Fruit fly (Drosophila melanogaster) whole organism, embryonic: ENCODE measurements around the gene Hph.

Source experiments
- Ada2b ChIP-seq: fragments of 200-800 bp; sonication (Bioruptor generic); IDR thresholded peaks from 2 replicates; pipeline ENCODE4 v1.3.6; 2022; ENCODE audit warnings: missing biosample characterization, missing genetic modification characterization
- CG10979 ChIP-seq: fragments of 200-800 bp; sonication (Bioruptor generic); optimal IDR thresholded peaks from 2 replicates; lab custom pipeline; 2018; ENCODE audit warnings: missing biosample characterization, mild to moderate bottlenecking, missing genetic modification characterization, moderate library complexity
- CG12299 ChIP-seq: fragments of 200-800 bp; sonication (Bioruptor generic); optimal IDR thresholded peaks from 2 replicates; lab custom pipeline; 2018; ENCODE audit warnings: missing biosample characterization, mild to moderate bottlenecking, missing genetic modification characterization
- CG1233 ChIP-seq: fragments of 200-800 bp; sonication (Bioruptor generic); optimal IDR thresholded peaks from 4 replicates; lab custom pipeline; 2018; ENCODE audit warnings: missing biosample characterization, mild to moderate bottlenecking, missing genetic modification characterization
- CG12769 ChIP-seq: fragments of 200-800 bp; sonication (Bioruptor generic); optimal IDR thresholded peaks from 2 replicates; lab custom pipeline; 2019; ENCODE audit warnings: missing biosample characterization, mild to moderate bottlenecking, missing genetic modification characterization, moderate library complexity
- CG14050 ChIP-seq: fragments of 200-800 bp; sonication (Bioruptor generic); IDR thresholded peaks from 3 replicates; pipeline ENCODE4 v1.3.6; 2022; ENCODE audit warnings: missing biosample characterization, missing genetic modification characterization
- CG14860 ChIP-seq: fragments of 200-800 bp; sonication (Bioruptor generic); IDR thresholded peaks from 3 replicates; pipeline ENCODE4 v1.3.6; 2022; ENCODE audit warnings: missing biosample characterization, missing genetic modification characterization; ENCODE audit not compliant: partially characterized antibody
- CG18764 ChIP-seq: fragments of 200-800 bp; sonication (Bioruptor generic); optimal IDR thresholded peaks from 3 replicates; lab custom pipeline; 2016; ENCODE audit warnings: missing biosample characterization, missing genetic modification characterization
- CG2116 ChIP-seq: fragments of 200-800 bp; sonication (Bioruptor generic); optimal IDR thresholded peaks from 3 replicates; lab custom pipeline; 2018; ENCODE audit warnings: missing biosample characterization, mild to moderate bottlenecking, missing genetic modification characterization
- CG34422 ChIP-seq: fragments of 200-800 bp; sonication (Bioruptor generic); IDR thresholded peaks from 3 replicates; pipeline ENCODE4 v1.3.6; 2022; ENCODE audit warnings: missing biosample characterization, missing genetic modification characterization
- CG3726 ChIP-seq: fragments of 200-800 bp; sonication (Bioruptor generic); IDR thresholded peaks from 3 replicates; pipeline ENCODE4, ENCODE4 v1.3.6; 2022; ENCODE audit warnings: missing biosample characterization, missing genetic modification characterization
- CG4424 ChIP-seq: fragments of 200-800 bp; sonication (Bioruptor generic); optimal IDR thresholded peaks from 3 replicates; lab custom pipeline; 2016; ENCODE audit warnings: missing biosample characterization, missing genetic modification characterization
- CG4730 ChIP-seq: fragments of 200-800 bp; sonication (Bioruptor generic); IDR thresholded peaks from 2 replicates; pipeline ENCODE4 v1.3.6; 2022; ENCODE audit warnings: missing biosample characterization, missing genetic modification characterization
- CG5953 ChIP-seq: fragments of 200-800 bp; sonication (Bioruptor generic); IDR thresholded peaks from 2 replicates; pipeline ENCODE4 v1.3.6; 2022; ENCODE audit warnings: missing biosample characterization, missing genetic modification characterization
- CG6791 ChIP-seq: fragments of 200-800 bp; sonication (Bioruptor generic); IDR thresholded peaks from 3 replicates; pipeline ENCODE4 v1.3.6; 2022; ENCODE audit warnings: missing biosample characterization, missing genetic modification characterization; ENCODE audit not compliant: partially characterized antibody
- CG6813 ChIP-seq: fragments of 200-800 bp; sonication (Bioruptor generic); optimal IDR thresholded peaks from 2 replicates; lab custom pipeline; 2017; ENCODE audit warnings: missing biosample characterization, missing genetic modification characterization, mild to moderate bottlenecking, moderate library complexity, missing genetic modification reagents
- CG7556 ChIP-seq: fragments of 200-800 bp; sonication (Bioruptor generic); optimal IDR thresholded peaks from 2 replicates; lab custom pipeline; 2017; ENCODE audit warnings: missing biosample characterization, mild to moderate bottlenecking, missing genetic modification characterization
- CG8290 ChIP-seq, 3 experiments: fragments of 200-800 bp; sonication (Bioruptor generic); optimal IDR thresholded peaks; 2 replicates each; lab custom pipeline; 2016 to 2019; ENCODE audit warnings: missing biosample characterization in 3 of 3, missing genetic modification characterization in 3 of 3, mild to moderate bottlenecking in 2 of 3, moderate library complexity in 1 of 3
- CG9817 ChIP-seq: fragments of 200-800 bp; sonication (Bioruptor generic); optimal IDR thresholded peaks from 2 replicates; lab custom pipeline; 2018; ENCODE audit warnings: missing biosample characterization, mild to moderate bottlenecking, missing genetic modification characterization, moderate library complexity
- Hr39 ChIP-seq: fragments of >200 bp; optimal IDR thresholded peaks from 2 replicates; lab custom pipeline; 2017
- MBD-R2 ChIP-seq: fragments of 200-800 bp; sonication (Bioruptor generic); IDR thresholded peaks from 2 replicates; pipeline ENCODE4 v1.3.6; 2022; ENCODE audit warnings: missing biosample characterization, missing genetic modification characterization
- Neu2 ChIP-seq: fragments of 200-800 bp; sonication (Bioruptor generic); optimal IDR thresholded peaks from 3 replicates; lab custom pipeline; 2016; ENCODE audit warnings: missing biosample characterization, missing genetic modification characterization, borderline replicate concordance
- Nf-YC ChIP-seq: fragments of 200-800 bp; optimal IDR thresholded peaks from 3 replicates; lab custom pipeline; 2019; ENCODE audit warnings: missing biosample characterization, mild to moderate bottlenecking, missing genetic modification characterization, moderate library complexity
- Oaz ChIP-seq: fragments of 200-800 bp; sonication (Bioruptor generic); IDR thresholded peaks from 2 replicates; pipeline ENCODE4 v1.3.6; 2022; ENCODE audit warnings: missing biosample characterization, missing genetic modification characterization
- Pdp1 ChIP-seq, 2 experiments: fragments of 200-800 bp; sonication (Bioruptor generic); optimal IDR thresholded peaks; 3 replicates each; lab custom pipeline; 2016; ENCODE audit warnings: missing biosample characterization in 2 of 2, missing genetic modification characterization in 2 of 2, mild to moderate bottlenecking in 1 of 2, moderate library complexity in 1 of 2
- Side ChIP-seq: fragments of 200-800 bp; sonication (Bioruptor generic); optimal IDR thresholded peaks from 2 replicates; lab custom pipeline; 2016; ENCODE audit warnings: missing biosample characterization, missing genetic modification characterization
- TFAM ChIP-seq: fragments of 200-800 bp; sonication (Bioruptor generic); optimal IDR thresholded peaks from 2 replicates; lab custom pipeline; 2017; ENCODE audit warnings: missing biosample characterization, missing genetic modification characterization, inconsistent platforms
- Trl ChIP-seq, 3 experiments: fragments of >200 bp in 2 of 3; fragments of 200-800 bp in 1 of 3; sonication (Bioruptor generic) in 1 of 3; optimal IDR thresholded peaks; 2 replicates in 1 of 3; 3 replicates in 2 of 3; lab custom pipeline; 2016 to 2017; ENCODE audit warnings: missing biosample characterization in 1 of 3, missing genetic modification characterization in 1 of 3
- ac ChIP-seq: fragments of 200-800 bp; sonication (Bioruptor generic); optimal IDR thresholded peaks from 3 replicates; lab custom pipeline; 2017; ENCODE audit warnings: missing biosample characterization, mild to moderate bottlenecking, missing genetic modification characterization
- br ChIP-seq: fragments of >200 bp; optimal IDR thresholded peaks from 2 replicates; lab custom pipeline; 2017
- corto ChIP-seq: fragments of 200-800 bp; sonication (Bioruptor generic); optimal IDR thresholded peaks from 2 replicates; lab custom pipeline; 2016; ENCODE audit warnings: missing biosample characterization, mild to moderate bottlenecking, missing genetic modification characterization, moderate library complexity
- ems ChIP-seq: fragments of 200-800 bp; sonication (Bioruptor generic); optimal IDR thresholded peaks from 3 replicates; lab custom pipeline; 2016; ENCODE audit warnings: missing biosample characterization, missing genetic modification characterization
- grau ChIP-seq: fragments of 200-800 bp; optimal IDR thresholded peaks from 3 replicates; lab custom pipeline; 2019; ENCODE audit warnings: missing biosample characterization, mild to moderate bottlenecking, missing genetic modification characterization, moderate library complexity
- gt ChIP-seq: fragments of 200-800 bp; sonication (Bioruptor generic); IDR thresholded peaks from 2 replicates; pipeline ENCODE4 v1.3.6; 2022; ENCODE audit warnings: missing biosample characterization, missing genetic modification characterization
- hkb ChIP-seq, 2 experiments: fragments of 200-800 bp in 1 of 2; fragments of >200 bp in 1 of 2; sonication (Bioruptor generic) in 1 of 2; IDR thresholded peaks in 1 of 2; optimal IDR thresholded peaks in 1 of 2; 2 replicates each; pipeline versions ENCODE4 v1.3.6 to Lab custom; 2017 to 2022; ENCODE audit warnings: missing biosample characterization in 1 of 2, missing genetic modification characterization in 1 of 2
- jumu ChIP-seq: fragments of 200-800 bp; sonication (Bioruptor generic); optimal IDR thresholded peaks from 3 replicates; lab custom pipeline; 2016; ENCODE audit warnings: missing biosample characterization, missing genetic modification characterization
- ken ChIP-seq: fragments of 200-800 bp; sonication (Bioruptor generic); IDR thresholded peaks from 3 replicates; pipeline ENCODE4 v1.3.6; 2022; ENCODE audit warnings: missing biosample characterization, missing genetic modification characterization
- lov ChIP-seq, 2 experiments: fragments of 200-800 bp in 1 of 2; fragments of >200 bp in 1 of 2; sonication (Bioruptor generic) in 1 of 2; IDR thresholded peaks in 1 of 2; optimal IDR thresholded peaks in 1 of 2; 2 replicates in 1 of 2; 3 replicates in 1 of 2; pipeline versions ENCODE4 v1.3.6 to Lab custom; 2017 to 2022; ENCODE audit warnings: missing biosample characterization in 1 of 2, missing genetic modification characterization in 1 of 2
- luna ChIP-seq: fragments of 200-800 bp; sonication (Bioruptor generic); optimal IDR thresholded peaks from 2 replicates; lab custom pipeline; 2016; ENCODE audit warnings: missing biosample characterization, missing genetic modification characterization
- pb ChIP-seq: fragments of 200-800 bp; sonication (Bioruptor generic); optimal IDR thresholded peaks from 3 replicates; lab custom pipeline; 2016; ENCODE audit warnings: missing biosample characterization, missing genetic modification characterization
- repo ChIP-seq: fragments of 200-800 bp; sonication (Bioruptor generic); optimal IDR thresholded peaks from 2 replicates; lab custom pipeline; 2016; ENCODE audit warnings: missing biosample characterization, missing genetic modification characterization
- row ChIP-seq: fragments of 200-800 bp; sonication (Bioruptor generic); IDR thresholded peaks from 3 replicates; pipeline ENCODE4 v1.3.6; 2022; ENCODE audit warnings: missing biosample characterization, missing genetic modification characterization
- salm ChIP-seq: fragments of 200-800 bp; sonication (Bioruptor generic); optimal IDR thresholded peaks from 2 replicates; lab custom pipeline; 2018; ENCODE audit warnings: missing biosample characterization, mild to moderate bottlenecking, missing genetic modification characterization
- sens ChIP-seq: fragments of 200-800 bp; sonication (Bioruptor generic); peaks from one replicate; lab custom pipeline; 2016; ENCODE audit warnings: missing biosample characterization, missing genetic modification characterization
- sna ChIP-seq: fragments of 200-800 bp; sonication (Bioruptor generic); IDR thresholded peaks from 2 replicates; pipeline ENCODE4 v1.3.6; 2022; ENCODE audit warnings: missing biosample characterization, missing genetic modification characterization; ENCODE audit not compliant: partially characterized antibody
- so ChIP-seq: fragments of 200-800 bp; sonication (Bioruptor generic); IDR thresholded peaks from 3 replicates; pipeline ENCODE4 v1.3.6; 2022; ENCODE audit warnings: missing biosample characterization, missing genetic modification characterization
- sob ChIP-seq: fragments of 200-800 bp; sonication (Bioruptor generic); IDR thresholded peaks from 2 replicates; pipeline ENCODE4 v1.3.6; 2022; ENCODE audit warnings: missing biosample characterization, missing genetic modification characterization
- stc ChIP-seq: fragments of 200-800 bp; sonication (Bioruptor generic); IDR thresholded peaks from 2 replicates; pipeline ENCODE4 v1.3.6; 2022; ENCODE audit warnings: missing biosample characterization, missing genetic modification characterization
- stwl ChIP-seq: fragments of 200-800 bp; sonication (Bioruptor generic); optimal IDR thresholded peaks from 3 replicates; lab custom pipeline; 2018; ENCODE audit warnings: missing biosample characterization, mild to moderate bottlenecking, missing genetic modification characterization, moderate library complexity
- wor ChIP-seq: fragments of 200-800 bp; sonication (Bioruptor generic); IDR thresholded peaks from 2 replicates; pipeline ENCODE4 v1.3.6; 2022; ENCODE audit warnings: missing biosample characterization, missing genetic modification characterization

Hph gene

DNA sequence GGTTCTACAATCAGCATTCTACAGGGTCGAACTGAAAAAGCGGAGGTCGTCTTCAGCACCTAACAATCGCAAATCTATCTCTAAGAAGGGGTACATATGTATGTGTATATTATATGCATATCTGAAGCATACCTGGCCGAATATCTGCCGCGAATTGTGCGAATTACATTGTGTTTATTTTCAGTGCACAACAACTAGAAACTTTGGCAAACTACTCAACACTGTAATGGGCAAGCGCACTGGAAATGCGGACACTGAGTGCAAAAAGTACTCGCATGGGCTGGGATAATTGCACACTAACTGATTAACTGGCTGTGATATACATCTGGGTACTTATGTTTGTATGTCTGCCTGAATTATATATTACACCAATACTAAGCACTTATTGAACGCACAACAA, 14.0 kb downstream of the Hph start (continued):
- TF ChIP-seq CG5953 (GFP tag; lab: Robert Waterston, UW) (no peak), CG3726 (GFP tag; lab: Robert Waterston, UW) (no peak), CG18764 (no peak), ken (GFP tag; lab: Robert Waterston, UW) (peak; percentile 14; the same call in 1 of the 3 replicates), Hr39 (lab: Kevin White, UChicago) (no peak), row (GFP tag; lab: Robert Waterston, UW) (peak; percentile 47; the same call in 2 of the 3 replicates), MBD-R2 (GFP tag; lab: Robert Waterston, UW) (0 out of 2 replicates have a peak, but pooled peaks have one; percentile 36), salm (tag; lab: Kevin White, UChicago) (no peak), sens (GFP tag; lab: Kevin White, UChicago) (peak; percentile 61), TFAM (no peak), CG8290 (GFP tag; optimal IDR thresholded peaks at IDR 0.05; lab: Kevin White, UChicago) (no peak), CG8290 (tag; optimal IDR thresholded peaks at IDR 0.05; lab: Kevin White, UChicago) (peak; percentile 24 to 50), CG10979 (tag; lab: Kevin White, UChicago) (peak; percentile 23), so (GFP tag; lab: Robert Waterston, UW) (no peak), sob (GFP tag; lab: Robert Waterston, UW) (0 out of 2 replicates have a peak, but pooled peaks have one; percentile 19), CG7556 (GFP tag; lab: Kevin White, UChicago) (peak; percentile 7), stc (GFP tag; lab: Robert Waterston, UW) (0 out of 2 replicates have a peak, but pooled peaks have one; percentile 19), repo (no peak), lov (optimal IDR thresholded peaks at IDR 0.05; lab: Kevin White, UChicago) (no peak), lov (GFP tag; IDR thresholded peaks at IDR 0.05; lab: Robert Waterston, UW) (no peak), Ada2b (GFP tag; lab: Robert Waterston, UW) (no peak), CG6813 (GFP tag; lab: Kevin White, UChicago) (no peak), CG14860 (no peak), CG6791 (GFP tag; lab: Robert Waterston, UW) (0 out of 3 replicates have a peak, but pooled peaks have one; percentile 20), CG12769 (tag; lab: Kevin White, UChicago) (peak; percentile 3), CG14050 (no peak), CG4730 (GFP tag; lab: Robert Waterston, UW) (no peak), luna (no peak), Side (GFP tag; lab: Kevin White, UChicago) (peak; percentile 17), CG1233 (no peak), CG34422 (GFP tag; lab: Robert Waterston, UW) (0 out of 3 replicates have a peak, but pooled peaks have one; percentile 43), CG9817 (tag; lab: Kevin White, UChicago) (no peak), gt (GFP tag; lab: Robert Waterston, UW) (no peak), pb (GFP tag; lab: Kevin White, UChicago) (no peak), hkb (optimal IDR thresholded peaks at IDR 0.05; lab: Kevin White, UChicago) (no peak), hkb (GFP tag; IDR thresholded peaks at IDR 0.05; lab: Robert Waterston, UW) (0 out of 2 replicates have a peak, but pooled peaks have one; percentile 38), CG12299 (tag; lab: Kevin White, UChicago) (no peak), Oaz (GFP tag; lab: Robert Waterston, UW) (no peak), corto (GFP tag; lab: Kevin White, UChicago) (no peak), Trl (optimal IDR thresholded peaks at IDR 0.05; lab: Kevin White, UChicago) (no peak), Trl (GFP tag; optimal IDR thresholded peaks at IDR 0.05; lab: Kevin White, UChicago) (peak; percentile 16), br (lab: Kevin White, UChicago) (no peak), CG4424 (GFP tag; lab: Kevin White, UChicago) (no peak), ac (GFP tag; lab: Kevin White, UChicago) (no peak), stwl (peak; percentile 43), Pdp1 (GFP tag; optimal IDR thresholded peaks at IDR 0.05; lab: Kevin White, UChicago) (peak in 1 of 2 experiments; percentile 29), grau (tag; lab: Kevin White, UChicago) (no peak), wor (GFP tag; lab: Robert Waterston, UW) (no peak), jumu (GFP tag; lab: Kevin White, UChicago) (peak; percentile 9), ems (no peak), sna (GFP tag; lab: Robert Waterston, UW) (no peak), Nf-YC (peak; percentile 4), Neu2 (GFP tag; lab: Kevin White, UChicago) (no peak), CG2116 (GFP tag; lab: Kevin White, UChicago) (no peak)
